Worm (Caenorhabditis elegans): ENCODE results near the gene R151.10.

The R151.10 gene

ce11 chrIII:7180613-7181012 lies 50.1 kb downstream of the R151.10 start, which contains the start of gene ndab-2:
TSS of gene ndab-2 (plus strand) at chrIII:7180752.
- TF ChIP-seq blmp-1 (tag; optimal IDR thresholded peaks at IDR 0.05) (no peak), snpc-4 (tag; optimal IDR thresholded peaks at IDR 0.05) (no peak), ztf-11 (tag; optimal IDR thresholded peaks at IDR 0.05) (no peak), mls-2 (tag; optimal IDR thresholded peaks at IDR 0.05) (no peak), M03D4.4 (tag; optimal IDR thresholded peaks at IDR 0.05) (no peak), nhr-237 (tag; optimal IDR thresholded peaks at IDR 0.05) (no peak)
